Worm (Caenorhabditis elegans) whole organism, L4 larva: ENCODE measurements around the gene ZK742.3.

Experiments used
- Y105C5A.15 ChIP-seq: fragments of 200-800 bp; sonication (Bioruptor generic); IDR thresholded peaks from 2 replicates; pipeline ENCODE4 v1.3.6; 2022; ENCODE audit warnings: missing genetic modification characterization, missing compliant biosample characterization
- ZK337.2 ChIP-seq: fragments of 200-800 bp; sonication (Bioruptor generic); IDR thresholded peaks from 2 replicates; pipeline ENCODE4 v1.3.6; 2022; ENCODE audit warnings: missing genetic modification reagents, missing genetic modification characterization, missing compliant biosample characterization
- ZK546.5 ChIP-seq, 2 experiments: sonication (generic microtip); optimal IDR thresholded peaks; 2 replicates each; lab custom pipeline; 2017; ENCODE audit warnings: missing biosample characterization in 2 of 2, missing genetic modification characterization in 2 of 2
- aly-2 ChIP-seq: sonication (generic microtip); optimal IDR thresholded peaks from 2 replicates; lab custom pipeline; 2018; ENCODE audit warnings: missing biosample characterization, missing genetic modification characterization
- ceh-32 ChIP-seq: sonication (generic microtip); optimal IDR thresholded peaks from 2 replicates; lab custom pipeline; 2016; ENCODE audit warnings: mild to moderate bottlenecking, missing genetic modification characterization, missing compliant biosample characterization; ENCODE audit not compliant: poor library complexity
- ceh-62 ChIP-seq: sonication (generic microtip); optimal IDR thresholded peaks from 2 replicates; lab custom pipeline; 2017; ENCODE audit warnings: missing biosample characterization, missing genetic modification characterization
- ces-1 ChIP-seq: fragments of 150-350 bp; sonication (generic microtip); optimal IDR thresholded peaks from 4 replicates; lab custom pipeline; 2014; ENCODE audit warnings: missing biosample characterization, missing genetic modification reagents, missing genetic modification characterization
- ctbp-1 ChIP-seq: fragments of 200-800 bp; sonication (Bioruptor generic); IDR thresholded peaks from 2 replicates; pipeline ENCODE4 v1.3.6; 2022; ENCODE audit warnings: missing genetic modification reagents, missing genetic modification characterization, missing compliant biosample characterization
- daf-16 ChIP-seq, 3 experiments: sonication (generic microtip); optimal IDR thresholded peaks; 2 replicates each; lab custom pipeline; 2016 to 2017; ENCODE audit warnings: missing genetic modification characterization in 3 of 3, missing genetic modification reagents in 3 of 3, mild to moderate bottlenecking in 2 of 3, missing compliant biosample characterization in 2 of 3, missing biosample characterization in 1 of 3, moderate library complexity in 1 of 3
- daf-19 ChIP-seq: fragments of 200-800 bp; sonication (Bioruptor generic); conservative IDR thresholded peaks from 2 replicates; pipeline ENCODE4 v1.3.6; 2022; ENCODE audit warnings: missing genetic modification characterization, missing compliant biosample characterization
- dmd-6 ChIP-seq: fragments of 200-800 bp; sonication (Bioruptor generic); IDR thresholded peaks from 2 replicates; pipeline ENCODE4 v1.3.6; 2022; ENCODE audit warnings: missing genetic modification reagents, missing genetic modification characterization, missing compliant biosample characterization
- dpl-1 ChIP-seq: fragments of 150-350 bp; optimal IDR thresholded peaks from 2 replicates; lab custom pipeline; 2014; ENCODE audit warnings: missing biosample characterization, missing genetic modification reagents, missing genetic modification characterization
- duxl-1 ChIP-seq: sonication (generic microtip); optimal IDR thresholded peaks from 2 replicates; lab custom pipeline; 2016; ENCODE audit warnings: mild to moderate bottlenecking, missing genetic modification characterization, moderate library complexity, missing compliant biosample characterization; ENCODE audit not compliant: poor library complexity
- dve-1 ChIP-seq: sonication (generic microtip); optimal IDR thresholded peaks from 2 replicates; lab custom pipeline; 2017; ENCODE audit warnings: antibody characterized with exemption, mild to moderate bottlenecking, missing genetic modification characterization, missing compliant biosample characterization; ENCODE audit not compliant: insufficient read depth
- fos-1 ChIP-seq: fragments of 150-350 bp; optimal IDR thresholded peaks from 2 replicates; lab custom pipeline; 2014; ENCODE audit warnings: missing biosample characterization, missing genetic modification characterization
- gei-8 ChIP-seq: fragments of 200-800 bp; sonication (Bioruptor generic); optimal IDR thresholded peaks from 2 replicates; lab custom pipeline; 2018; ENCODE audit warnings: mild to moderate bottlenecking, missing genetic modification characterization, missing compliant biosample characterization
- hlh-11 ChIP-seq: fragments of 200-800 bp; sonication (Bioruptor generic); optimal IDR thresholded peaks from 2 replicates; lab custom pipeline; 2018; ENCODE audit warnings: mild to moderate bottlenecking, missing genetic modification characterization, missing compliant biosample characterization
- jun-1 ChIP-seq: fragments of 150-350 bp; optimal IDR thresholded peaks from 2 replicates; lab custom pipeline; 2014; ENCODE audit warnings: missing biosample characterization, missing genetic modification reagents, missing genetic modification characterization
- lim-7 ChIP-seq: fragments of 200-800 bp; sonication (Bioruptor generic); IDR thresholded peaks from 2 replicates; pipeline ENCODE4 v1.3.6; 2022; ENCODE audit warnings: missing genetic modification characterization, missing compliant biosample characterization
- lin-1 ChIP-seq: fragments of 200-800 bp; sonication (Bioruptor generic); IDR thresholded peaks from 2 replicates; pipeline ENCODE4 v1.3.6; 2022; ENCODE audit warnings: missing genetic modification reagents, missing genetic modification characterization, missing compliant biosample characterization
- madf-5 ChIP-seq, 2 experiments: fragments of 200-800 bp; sonication (Bioruptor generic); IDR thresholded peaks; 2 replicates each; pipeline ENCODE4 v1.3.6; 2022; ENCODE audit warnings: missing compliant biosample characterization in 2 of 2, missing genetic modification characterization in 2 of 2
- mdt-29 ChIP-seq: fragments of 200-800 bp; sonication (Bioruptor generic); IDR thresholded peaks from 2 replicates; pipeline ENCODE4 v1.3.6; 2022; ENCODE audit warnings: missing genetic modification reagents, missing genetic modification characterization, missing compliant biosample characterization
- mxl-3 ChIP-seq: fragments of 200-800 bp; sonication (Bioruptor generic); optimal IDR thresholded peaks from 2 replicates; lab custom pipeline; 2018; ENCODE audit warnings: mild to moderate bottlenecking, missing genetic modification characterization, missing compliant biosample characterization
- nhr-10 ChIP-seq: fragments of 150-350 bp; optimal IDR thresholded peaks from 2 replicates; lab custom pipeline; 2014; ENCODE audit warnings: missing biosample characterization, missing genetic modification characterization
- nhr-102 ChIP-seq: sonication (generic microtip); optimal IDR thresholded peaks from 2 replicates; lab custom pipeline; 2016; ENCODE audit warnings: mild to moderate bottlenecking, missing genetic modification characterization, moderate library complexity, missing compliant biosample characterization
- nhr-237 ChIP-seq: sonication (generic microtip); optimal IDR thresholded peaks from 2 replicates; lab custom pipeline; 2017; ENCODE audit warnings: missing biosample characterization, missing genetic modification characterization
- nhr-25 ChIP-seq: sonication (generic microtip); optimal IDR thresholded peaks from 2 replicates; lab custom pipeline; 2017; ENCODE audit warnings: missing genetic modification characterization, mild to moderate bottlenecking, missing compliant biosample characterization, antibody characterized with exemption, moderate library complexity, borderline replicate concordance; ENCODE audit not compliant: insufficient read depth
- nhr-48 ChIP-seq: sonication (generic microtip); optimal IDR thresholded peaks from 2 replicates; lab custom pipeline; 2016; ENCODE audit warnings: mild to moderate bottlenecking, missing genetic modification characterization, missing compliant biosample characterization
- nhr-76 ChIP-seq: fragments of 150-350 bp; optimal IDR thresholded peaks from 2 replicates; lab custom pipeline; 2014; ENCODE audit warnings: missing biosample characterization, missing genetic modification characterization
- pha-4 ChIP-seq, 2 experiments: fragments of 150-350 bp in 1 of 2; fragments of 200-800 bp in 1 of 2; sonication (Bioruptor generic) in 1 of 2; IDR thresholded peaks in 1 of 2; optimal IDR thresholded peaks in 1 of 2; 2 replicates each; pipeline versions ENCODE4 v1.3.6 to Lab custom; 2014 to 2022; ENCODE audit warnings: missing genetic modification characterization in 2 of 2, missing genetic modification reagents in 2 of 2, missing biosample characterization in 1 of 2, missing compliant biosample characterization in 1 of 2
- php-3 ChIP-seq: fragments of 200-800 bp; sonication (Bioruptor generic); IDR thresholded peaks from 2 replicates; pipeline ENCODE4 v1.3.6; 2022; ENCODE audit warnings: missing genetic modification reagents, missing genetic modification characterization, missing compliant biosample characterization
- pqm-1 ChIP-seq: sonication (generic microtip); optimal IDR thresholded peaks from 2 replicates; lab custom pipeline; 2017; ENCODE audit warnings: missing biosample characterization, missing genetic modification characterization
- sdz-12 ChIP-seq: fragments of 200-800 bp; sonication (Bioruptor generic); optimal IDR thresholded peaks from 2 replicates; lab custom pipeline; 2018; ENCODE audit warnings: mild to moderate bottlenecking, missing genetic modification characterization, missing compliant biosample characterization
- skn-1 ChIP-seq: fragments of 150-350 bp; optimal IDR thresholded peaks from 2 replicates; lab custom pipeline; 2014; ENCODE audit warnings: missing biosample characterization, missing genetic modification characterization
- snpc-1.2 ChIP-seq: fragments of 200-800 bp; sonication (Bioruptor generic); IDR thresholded peaks from 2 replicates; pipeline ENCODE4 v1.3.6; 2022; ENCODE audit warnings: missing genetic modification reagents, missing genetic modification characterization, missing compliant biosample characterization
- spr-1 ChIP-seq: sonication (generic microtip); optimal IDR thresholded peaks from 2 replicates; lab custom pipeline; 2016; ENCODE audit warnings: mild to moderate bottlenecking, missing genetic modification characterization, missing compliant biosample characterization
- tra-1 ChIP-seq: fragments of 200-800 bp; sonication (Bioruptor generic); IDR thresholded peaks from 2 replicates; pipeline ENCODE4 v1.3.6; 2022; ENCODE audit warnings: missing genetic modification reagents, missing genetic modification characterization, missing compliant biosample characterization
- unc-62 ChIP-seq, 3 experiments: fragments of 150-350 bp in 1 of 3; sonication (generic microtip); optimal IDR thresholded peaks in 2 of 3; peaks in 1 of 3; 1 replicate in 1 of 3; 2 replicates in 2 of 3; lab custom pipeline; 2014 to 2017; ENCODE audit warnings: missing biosample characterization in 3 of 3, missing genetic modification characterization in 3 of 3, missing genetic modification reagents in 3 of 3, missing genotype in 1 of 3
- zip-11 ChIP-seq: fragments of 200-800 bp; sonication (Bioruptor generic); IDR thresholded peaks from 2 replicates; pipeline ENCODE4 v1.3.6; 2022; ENCODE audit warnings: missing genetic modification characterization, missing compliant biosample characterization
- ztf-11 ChIP-seq: fragments of 150-350 bp; optimal IDR thresholded peaks from 2 replicates; lab custom pipeline; 2014; ENCODE audit warnings: missing biosample characterization, missing genetic modification characterization
- ztf-7 ChIP-seq: fragments of 150-350 bp; optimal IDR thresholded peaks from 2 replicates; lab custom pipeline; 2014; ENCODE audit warnings: missing biosample characterization, missing genetic modification characterization

Gene ZK742.3

DNA sequence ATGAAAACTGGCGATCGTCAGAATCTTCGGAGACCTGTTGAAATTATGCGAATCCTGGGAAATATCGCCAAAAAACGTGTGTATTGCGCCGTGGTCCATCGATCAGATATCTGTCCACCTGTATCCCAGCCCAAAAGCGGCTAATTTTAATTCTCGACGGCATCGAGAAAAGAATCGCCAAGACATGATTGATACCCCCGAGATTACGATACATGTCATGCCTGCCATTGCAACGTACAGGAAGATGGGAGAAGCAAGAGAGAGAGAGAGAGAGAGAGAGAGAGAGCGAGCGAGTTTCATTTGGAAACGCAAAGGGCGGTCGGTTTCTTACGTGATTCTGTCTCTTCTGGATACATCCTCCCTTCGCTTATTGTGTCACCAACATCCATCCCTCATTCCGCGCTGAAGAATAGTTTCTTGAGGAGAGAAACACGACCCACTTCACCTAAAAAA lies 35.5 kb downstream of the ZK742.3 start, which contains the start of gene grl-10:
Gene grl-10 (plus strand): TSS at position 403 of the 453 bp plus-strand sequence.
- no peak for TF ChIP-seq aly-2 (tag; lab: Kevin White, UChicago)
- peak; percentile 53 for TF ChIP-seq nhr-48 (tag; lab: Kevin White, UChicago)
- peak; percentile 58 for TF ChIP-seq mxl-3 (GFP tag; lab: Kevin White, UChicago)
- TF ChIP-seq dpl-1 (GFP tag; lab: Kevin White, UChicago), result no peak
- no peak for TF ChIP-seq jun-1
- TF ChIP-seq lin-1 (GFP tag; lab: Robert Waterston, UW), result no peak
- peak; percentile 37 for TF ChIP-seq hlh-11 (tag; lab: Kevin White, UChicago)
- no peak for TF ChIP-seq madf-5 (GFP tag; IDR thresholded peaks at IDR 0.05; lab: Robert Waterston, UW)

DNA sequence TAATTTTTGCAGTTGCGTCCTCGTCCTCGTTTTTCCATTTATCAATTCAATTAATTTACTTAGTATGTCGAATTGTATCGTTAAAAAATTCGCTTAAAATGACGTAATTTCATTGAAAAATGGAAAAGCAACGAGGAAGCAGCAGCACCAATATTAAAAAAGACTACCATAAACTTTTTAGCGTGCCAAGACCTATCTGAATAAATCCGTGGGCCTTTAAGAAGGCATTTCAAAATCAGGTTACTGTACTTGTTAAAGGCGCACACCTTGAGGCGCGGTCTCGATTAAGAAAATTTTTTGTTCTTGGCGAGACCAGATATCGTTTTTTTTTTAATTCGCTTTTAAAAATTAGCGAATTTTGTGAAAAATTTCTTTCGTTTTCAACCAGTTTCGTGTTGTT lies 36.1 kb downstream of the ZK742.3 start:
- no peak for TF ChIP-seq ctbp-1 (GFP tag; lab: Robert Waterston, UW)
- TF ChIP-seq ces-1 (GFP tag; lab: Kevin White, UChicago), result no peak
- no peak for TF ChIP-seq nhr-10 (tag; lab: Kevin White, UChicago)
- no peak for TF ChIP-seq hlh-11 (tag; lab: Kevin White, UChicago)
- no peak for TF ChIP-seq duxl-1
- no peak for TF ChIP-seq nhr-102
- TF ChIP-seq nhr-76 (tag; lab: Kevin White, UChicago), result no peak
- TF ChIP-seq zip-11 (GFP tag; lab: Robert Waterston, UW), result no peak
- no peak for TF ChIP-seq tra-1 (GFP tag; lab: Robert Waterston, UW)
- no peak for TF ChIP-seq fos-1 (tag; lab: Kevin White, UChicago)
- TF ChIP-seq skn-1 (tag; lab: Kevin White, UChicago), result no peak
- no peak for TF ChIP-seq lim-7 (GFP tag; lab: Robert Waterston, UW)
- TF ChIP-seq madf-5 (GFP tag; IDR thresholded peaks at IDR 0.05; lab: Robert Waterston, UW), result no peak
- no peak for TF ChIP-seq gei-8 (GFP tag; lab: Kevin White, UChicago)
- no peak for TF ChIP-seq ztf-11
- TF ChIP-seq mxl-3 (GFP tag; lab: Kevin White, UChicago), result no peak
- TF ChIP-seq daf-19 (GFP tag; lab: Robert Waterston, UW), result no peak
- no peak for TF ChIP-seq nhr-48 (tag; lab: Kevin White, UChicago)
- TF ChIP-seq unc-62 (GFP tag; optimal IDR thresholded peaks at IDR 0.05 in 1 of 2; lab: Kevin White, UChicago), result no peak
- TF ChIP-seq unc-62 (tag; optimal IDR thresholded peaks at IDR 0.05; lab: Kevin White, UChicago), result no peak
- TF ChIP-seq snpc-1.2, result no peak

DNA sequence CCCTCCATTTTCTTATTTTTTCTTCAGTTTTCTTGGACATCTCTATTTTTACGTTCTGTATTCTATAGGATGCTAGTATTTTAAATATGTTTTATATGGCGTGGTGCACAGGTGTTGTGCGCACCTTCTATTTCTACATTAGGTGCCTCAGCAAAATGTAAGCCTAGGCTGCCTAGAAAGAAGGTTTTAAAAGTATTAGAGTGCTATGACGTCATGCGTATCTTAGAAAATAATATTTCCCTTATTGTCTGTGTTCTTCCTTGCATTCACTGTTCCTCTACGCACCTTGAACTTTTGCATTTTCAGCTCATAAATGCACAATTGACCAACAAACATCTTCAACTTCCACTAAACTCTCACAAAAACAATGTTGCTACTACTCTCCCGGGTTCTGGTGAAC lies 38.8 kb downstream of the ZK742.3 start, which contains the start of gene frpr-3:
Gene frpr-3 (plus strand): TSS at position 301 of the 400 bp plus-strand sequence.
- TF ChIP-seq daf-19 (GFP tag; lab: Robert Waterston, UW) (no peak), ZK546.5 (tag; optimal IDR thresholded peaks at IDR 0.05; lab: Kevin White, UChicago) (no peak), mdt-29 (no peak), Y105C5A.15 (GFP tag; lab: Robert Waterston, UW) (no peak), ceh-62 (tag; lab: Kevin White, UChicago) (no peak)

DNA sequence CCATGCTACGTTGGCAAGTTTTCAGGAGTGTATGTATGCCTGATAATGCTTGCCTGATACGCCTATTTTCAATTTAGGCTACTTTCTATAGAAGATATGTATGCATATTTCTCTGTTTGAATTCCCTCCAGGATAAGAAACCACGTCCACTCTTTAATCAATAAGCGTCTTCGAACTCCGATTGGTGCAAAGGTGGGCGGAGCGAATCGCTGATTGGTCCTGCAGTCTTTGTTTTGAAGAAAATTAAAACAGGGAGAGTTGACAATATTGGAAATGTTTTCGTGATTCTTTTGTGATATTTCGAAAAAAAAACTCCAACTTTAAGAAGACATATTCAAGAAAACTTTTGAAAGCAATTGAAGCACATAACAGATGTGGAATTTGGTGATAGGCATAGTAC lies 47.8 kb downstream of the ZK742.3 start:
- 0 out of 2 replicates have a peak, but pooled peaks have one; percentile 20 for TF ChIP-seq mdt-29
- TF ChIP-seq nhr-76 (tag; lab: Kevin White, UChicago), result no peak

DNA sequence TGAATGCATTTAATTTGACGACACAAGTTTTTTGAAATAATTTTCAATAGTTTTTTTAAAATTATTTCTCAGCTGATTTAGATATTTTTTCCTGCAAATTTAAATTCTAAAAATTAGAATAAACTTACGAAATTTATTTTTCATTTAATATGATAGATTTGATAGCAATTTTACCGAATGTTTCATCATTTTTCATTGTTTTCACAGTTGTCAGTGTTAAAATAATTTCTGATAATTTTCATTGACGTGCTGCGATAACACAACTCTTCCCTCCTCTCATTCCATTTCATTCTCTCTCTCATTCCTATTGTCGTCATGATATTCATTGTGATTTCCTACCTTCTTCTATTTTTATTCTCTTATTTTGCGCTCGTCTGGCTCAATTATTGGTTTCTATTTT lies 49.5 kb downstream of the ZK742.3 start, which contains the start of gene hint-3:
Gene hint-3 (plus strand): TSS at position 301 of the 400 bp plus-strand sequence.
- TF ChIP-seq php-3 (0 out of 2 replicates have a peak, but pooled peaks have one; percentile 25), daf-16 (GFP tag; optimal IDR thresholded peaks at IDR 0.05; lab: Kevin White, UChicago) (no peak), daf-16 (tag; optimal IDR thresholded peaks at IDR 0.05; lab: Kevin White, UChicago) (peak; percentile 64), pha-4 (GFP tag; IDR thresholded peaks at IDR 0.05; lab: Robert Waterston, UW) (no peak), pha-4 (tag; optimal IDR thresholded peaks at IDR 0.05; lab: Kevin White, UChicago) (no peak), dve-1 (tag; lab: Kevin White, UChicago) (peak; percentile 13), nhr-25 (tag; lab: Kevin White, UChicago) (no peak), ceh-32 (tag; lab: Kevin White, UChicago) (no peak), tra-1 (GFP tag; lab: Robert Waterston, UW) (no peak), ztf-7 (tag; lab: Kevin White, UChicago) (peak; percentile 20), ZK337.2 (GFP tag; lab: Robert Waterston, UW) (no peak), sdz-12 (GFP tag; lab: Kevin White, UChicago) (no peak), dmd-6 (GFP tag; lab: Robert Waterston, UW) (peak; percentile 32; the same call in 1 of the 2 replicates), pqm-1 (tag; lab: Kevin White, UChicago) (peak; percentile 28), spr-1 (no peak), nhr-237 (tag; lab: Kevin White, UChicago) (no peak)
- TF ChIP-seq, all 104 proteins: peak for 6
